Fruit fly (Drosophila melanogaster): ENCODE measurements around the gene Mdh1.
A peak's percentile ranks its signal among the peaks of the same experiment; 100 is the strongest.

Gene Mdh1

DNA sequence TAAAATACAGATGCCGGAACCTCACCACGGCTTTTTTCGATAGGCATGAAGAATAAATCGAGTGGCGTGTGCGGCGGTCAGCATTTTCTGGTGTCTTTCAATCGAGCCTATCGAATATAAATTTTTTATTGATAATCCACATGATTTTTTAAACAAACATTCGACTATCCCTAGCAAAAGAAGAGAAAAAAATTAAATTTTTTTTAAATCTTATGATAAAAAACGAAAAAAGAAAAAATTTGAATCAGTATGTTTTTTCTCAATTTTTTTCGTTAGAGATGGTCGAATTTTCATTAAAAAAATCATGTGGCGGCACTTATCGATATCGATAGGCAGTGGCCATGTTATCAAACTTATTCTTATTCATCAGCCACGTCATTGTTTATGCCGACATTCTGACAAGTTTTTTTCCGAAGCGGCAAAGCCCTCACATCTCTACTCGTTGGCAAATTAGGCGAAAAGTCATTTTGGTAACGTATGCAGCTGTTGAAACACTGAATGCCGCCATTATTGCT is 30.5 kb upstream of the Mdh1 start, which contains the start of the genes SmB and KdelR (continued):
- no peak for TF ChIP-seq CG10669 (GFP tag; optimal IDR thresholded peaks at IDR 0.05)
- no peak for TF ChIP-seq acj6 (GFP tag; optimal IDR thresholded peaks at IDR 0.05)

DNA sequence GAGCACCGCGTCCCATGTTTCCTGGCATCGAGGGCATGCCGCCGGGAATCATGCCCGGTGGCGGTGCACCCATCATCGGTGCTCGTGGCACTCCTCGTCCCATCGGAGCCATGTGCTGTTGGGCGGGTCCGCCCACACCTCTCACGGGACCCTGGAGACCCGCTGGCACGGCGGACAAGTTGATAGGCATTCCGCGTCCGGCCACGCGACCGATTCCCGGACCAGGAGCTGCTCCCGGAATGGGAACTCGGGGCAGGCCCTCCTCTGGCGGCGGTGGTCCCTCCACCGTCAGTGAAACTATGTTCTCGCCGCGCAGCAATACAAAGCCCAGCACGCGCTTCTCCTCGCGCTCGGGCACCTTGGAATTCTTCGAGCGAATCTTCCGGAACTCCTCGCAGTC is 29.5 kb upstream of the Mdh1 start:
- no peak for TF ChIP-seq Sox15 (GFP tag; optimal IDR thresholded peaks at IDR 0.05)
- TF ChIP-seq Gug (GFP tag; IDR thresholded peaks at IDR 0.05): no peak
- TF ChIP-seq CG3032 (tag; optimal IDR thresholded peaks at IDR 0.05): no peak
- TF ChIP-seq spab (GFP tag; optimal IDR thresholded peaks at IDR 0.05): no peak
- TF ChIP-seq Hr4 (GFP tag; optimal IDR thresholded peaks at IDR 0.05): no peak
- TF ChIP-seq esn (GFP tag; optimal IDR thresholded peaks at IDR 0.05): no peak
- no peak for TF ChIP-seq CG16779 (tag; optimal IDR thresholded peaks at IDR 0.05)
- no peak for TF ChIP-seq CG11762 (GFP tag; optimal IDR thresholded peaks at IDR 0.05; ENCODE audit: insufficient read depth)
- no peak for TF ChIP-seq Sox14 (GFP tag; optimal IDR thresholded peaks at IDR 0.05)
- TF ChIP-seq Hr39 (GFP tag; optimal IDR thresholded peaks at IDR 0.05): no peak
- TF ChIP-seq lz (GFP tag; optimal IDR thresholded peaks at IDR 0.05): no peak
- TF ChIP-seq CG10631 (GFP tag; optimal IDR thresholded peaks at IDR 0.05): no peak
- TF ChIP-seq CG6276 (GFP tag; optimal IDR thresholded peaks at IDR 0.05): no peak
- TF ChIP-seq Ets96B (tag; optimal IDR thresholded peaks at IDR 0.05): no peak
- no peak for TF ChIP-seq CG11902 (GFP tag; optimal IDR thresholded peaks at IDR 0.05)

DNA sequence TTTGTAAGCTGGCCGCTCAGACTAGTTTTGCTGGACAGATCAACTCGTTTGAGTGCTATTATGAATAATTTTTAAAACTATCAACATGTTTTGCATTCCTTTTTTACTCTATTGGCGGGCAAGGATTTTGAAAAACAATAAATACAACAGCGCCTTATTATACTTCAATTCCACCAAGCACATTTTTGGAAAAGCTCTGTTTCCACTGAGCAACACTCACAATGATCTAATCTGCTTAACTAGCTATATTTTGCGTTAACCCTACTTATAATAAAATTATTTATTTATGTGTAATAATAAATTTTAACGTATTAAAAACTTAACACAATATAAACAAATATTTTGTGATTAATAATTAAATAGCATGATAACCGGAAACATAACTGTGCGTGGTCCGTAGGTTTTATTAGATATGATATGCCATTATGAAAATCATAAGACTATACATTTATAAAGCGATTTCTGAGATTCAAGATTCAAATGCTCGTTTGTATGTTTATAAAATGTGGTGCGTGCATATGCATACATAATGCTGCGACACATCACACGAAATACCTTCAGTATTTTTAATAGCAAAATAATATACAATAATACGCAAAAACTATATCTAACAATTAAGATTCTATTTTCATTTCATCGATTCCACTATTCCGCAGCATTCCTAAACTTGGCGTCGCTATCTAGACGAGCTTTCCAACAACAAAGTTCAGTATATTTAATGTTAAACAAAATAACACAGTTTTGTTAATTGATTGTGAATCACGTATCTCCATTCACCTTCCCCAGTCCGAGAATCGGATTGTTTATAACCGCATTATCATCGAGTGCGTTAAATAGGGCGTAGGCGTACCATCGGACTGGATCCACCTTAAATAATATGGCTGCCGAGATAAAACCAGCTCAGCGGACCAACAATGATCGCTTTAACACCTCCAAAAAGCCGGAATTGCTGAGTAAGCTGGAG is 26.8 kb upstream of the Mdh1 start, which contains the start of the genes pie and Wdfy2:
pie (minus strand) TSS at position 138 of the 964 bp plus-strand sequence.
Wdfy2 (plus strand) TSS at position 649 of the 964 bp plus-strand sequence.
- TF ChIP-seq CG3032 (tag; optimal IDR thresholded peaks at IDR 0.05) (peak; percentile 21), Eip93F (GFP tag; optimal IDR thresholded peaks at IDR 0.05) (no peak), CG8632 (GFP tag; optimal IDR thresholded peaks at IDR 0.05) (no peak), salr (GFP tag; optimal IDR thresholded peaks at IDR 0.05) (no peak), cyc (GFP tag; optimal IDR thresholded peaks at IDR 0.05) (peak; percentile 6)

DNA sequence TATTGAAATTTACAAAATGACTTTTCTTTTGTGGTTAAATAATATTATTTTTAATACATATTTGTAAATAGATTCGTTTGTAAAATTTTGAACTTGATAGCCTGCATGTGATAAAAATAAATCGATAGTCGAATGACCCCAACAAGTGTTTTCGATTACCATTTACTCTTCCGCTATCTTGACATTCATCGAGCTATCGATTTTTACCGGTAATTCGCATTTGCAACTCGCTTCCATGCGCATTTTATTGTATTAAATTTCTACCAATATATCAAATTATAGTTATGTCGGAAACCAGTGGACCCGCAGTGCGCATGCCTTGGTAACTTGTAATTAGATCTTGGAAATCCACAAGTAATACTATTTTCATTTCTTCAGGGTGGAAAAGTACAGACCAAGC is 22.8 kb upstream of the Mdh1 start, which contains the start of gene RfC3:
RfC3 (plus strand) TSS at position 210 of the 400 bp plus-strand sequence.
- TF ChIP-seq dsx (GFP tag; optimal IDR thresholded peaks at IDR 0.05; ENCODE audit: poor library complexity, severe bottlenecking): no peak
- TF ChIP-seq CG11902 (GFP tag; optimal IDR thresholded peaks at IDR 0.05): no peak
- TF ChIP-seq Blimp-1 (GFP tag; optimal IDR thresholded peaks at IDR 0.05): no peak
- TF ChIP-seq CG3032 (tag; optimal IDR thresholded peaks at IDR 0.05): no peak
- TF ChIP-seq achi (GFP tag; optimal IDR thresholded peaks at IDR 0.05): no peak
- TF ChIP-seq cyc (GFP tag; optimal IDR thresholded peaks at IDR 0.05): no peak
- TF ChIP-seq Smox (GFP tag; optimal IDR thresholded peaks at IDR 0.05): no peak
- no peak for TF ChIP-seq Sox15 (GFP tag; optimal IDR thresholded peaks at IDR 0.05)
- no peak for TF ChIP-seq CG31627 (GFP tag; optimal IDR thresholded peaks at IDR 0.05)
- no peak for TF ChIP-seq CG11294 (GFP tag; IDR thresholded peaks at IDR 0.05)
- no peak for TF ChIP-seq CG10669 (GFP tag; optimal IDR thresholded peaks at IDR 0.05)
- TF ChIP-seq CG32006 (GFP tag; optimal IDR thresholded peaks at IDR 0.05): no peak

DNA sequence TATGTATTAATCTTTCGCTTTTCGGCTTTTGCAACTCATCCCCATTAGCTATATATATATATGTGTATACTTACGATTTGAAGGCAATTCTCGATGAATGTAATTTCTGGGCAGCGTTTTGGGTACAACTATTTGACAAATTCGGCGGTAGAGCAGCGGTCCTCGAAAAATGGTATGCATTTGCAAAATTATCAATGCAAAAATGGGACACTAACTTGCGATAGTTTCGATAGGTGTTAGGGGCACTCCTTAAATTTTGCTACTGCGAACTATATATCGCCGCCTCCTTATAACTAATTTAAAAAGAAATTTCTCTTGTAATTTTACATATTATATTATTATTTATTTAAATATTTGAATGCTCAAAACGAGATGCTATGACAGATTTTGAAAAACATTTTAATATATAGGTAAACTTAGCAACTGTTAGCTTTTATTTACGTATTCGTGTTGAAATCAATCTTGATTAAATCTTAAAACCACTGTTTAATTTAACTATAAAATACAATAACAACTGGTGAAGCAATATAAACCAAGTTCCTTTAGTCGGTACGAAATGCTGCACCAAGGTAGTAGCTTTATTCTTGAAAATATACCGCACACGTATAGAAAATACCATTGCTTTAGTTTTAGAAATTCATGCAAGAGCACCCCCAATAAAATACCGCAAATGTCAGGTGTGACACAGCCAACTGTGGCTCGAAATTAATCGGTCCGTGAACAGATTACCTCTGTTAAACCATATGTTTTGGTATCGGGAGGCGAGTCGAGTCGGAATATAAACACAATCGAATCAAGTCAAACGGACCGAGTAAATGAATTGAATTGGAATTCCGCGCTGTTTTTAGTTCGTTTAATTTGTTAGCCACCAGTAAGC is 17.4 kb upstream of the Mdh1 start, which contains the start of the genes CG5355 and Klp31E:
CG5355 (minus strand) TSS at position 213 of the 877 bp plus-strand sequence.
Klp31E (plus strand) TSS at position 767 of the 877 bp plus-strand sequence.
- TF ChIP-seq OdsH (GFP tag; optimal IDR thresholded peaks at IDR 0.05): peak; percentile 69
- peak; percentile 47 for TF ChIP-seq cyc (GFP tag; optimal IDR thresholded peaks at IDR 0.05)
- TF ChIP-seq Eip78C (GFP tag): peak; percentile 87
- TF ChIP-seq achi (GFP tag; optimal IDR thresholded peaks at IDR 0.05): no peak
- TF ChIP-seq CG6792 (GFP tag; optimal IDR thresholded peaks at IDR 0.05): peak; percentile 42
- peak; percentile 78 for TF ChIP-seq CG10631 (GFP tag; optimal IDR thresholded peaks at IDR 0.05)
- TF ChIP-seq CG6854 (GFP tag; optimal IDR thresholded peaks at IDR 0.05): peak; percentile 16
- TF ChIP-seq net (GFP tag; optimal IDR thresholded peaks at IDR 0.05): no peak
- peak; percentile 59 for TF ChIP-seq Hr39 (GFP tag; optimal IDR thresholded peaks at IDR 0.05)
- TF ChIP-seq Blimp-1 (GFP tag; optimal IDR thresholded peaks at IDR 0.05): peak; percentile 43
- TF ChIP-seq Sox15 (GFP tag; optimal IDR thresholded peaks at IDR 0.05): peak; percentile 65
- no peak for TF ChIP-seq fd85E (GFP tag; optimal IDR thresholded peaks at IDR 0.05)
- no peak for TF ChIP-seq spab (GFP tag; optimal IDR thresholded peaks at IDR 0.05)
- TF ChIP-seq Ets96B (tag; optimal IDR thresholded peaks at IDR 0.05): peak; percentile 46
- TF ChIP-seq Lpt (GFP tag; optimal IDR thresholded peaks at IDR 0.05): no peak
- TF ChIP-seq CG8319 (GFP tag; optimal IDR thresholded peaks at IDR 0.05): no peak
- TF ChIP-seq esn (GFP tag; optimal IDR thresholded peaks at IDR 0.05): peak; percentile 54
- TF ChIP-seq pdm3 (GFP tag; optimal IDR thresholded peaks at IDR 0.05): no peak
- no peak for TF ChIP-seq vri (GFP tag; optimal IDR thresholded peaks at IDR 0.05)
- 0 out of 2 replicates have a peak, but pooled peaks have one; percentile 41 for TF ChIP-seq Gug (GFP tag; IDR thresholded peaks at IDR 0.05)
